Fruit fly (Drosophila melanogaster) whole organism, embryonic: ENCODE measurements around the gene CG5853.

ENCODE experiments used
- Adf1 ChIP-seq: fragments of 200-800 bp; sonication (Bioruptor generic); IDR thresholded peaks from 2 replicates; pipeline ENCODE4 v1.3.6; 2022; ENCODE audit warnings: missing biosample characterization, missing genetic modification characterization
- Awh ChIP-seq: fragments of 200-800 bp; sonication (Bioruptor generic); IDR thresholded peaks from 2 replicates; pipeline ENCODE4, ENCODE4 v1.3.6; 2022; ENCODE audit warnings: missing biosample characterization, missing genetic modification characterization
- CG11456 ChIP-seq: fragments of 200-800 bp; sonication (Bioruptor generic); IDR thresholded peaks from 3 replicates; pipeline ENCODE4 v1.3.6; 2022; ENCODE audit warnings: missing biosample characterization, missing genetic modification characterization
- CG12104 ChIP-seq: fragments of 200-800 bp; sonication (Bioruptor generic); optimal IDR thresholded peaks from 3 replicates; lab custom pipeline; 2016; ENCODE audit warnings: missing biosample characterization, missing genetic modification characterization
- CG12155 ChIP-seq: fragments of 200-800 bp; sonication (Bioruptor generic); optimal IDR thresholded peaks from 3 replicates; lab custom pipeline; 2016; ENCODE audit warnings: missing biosample characterization, missing genetic modification characterization
- CG13296 ChIP-seq: fragments of 200-800 bp; sonication (Bioruptor generic); optimal IDR thresholded peaks from 3 replicates; lab custom pipeline; 2018; ENCODE audit warnings: missing biosample characterization, mild to moderate bottlenecking, missing genetic modification characterization
- CG13424 ChIP-seq: fragments of 200-800 bp; sonication (Bioruptor generic); optimal IDR thresholded peaks from 2 replicates; lab custom pipeline; 2019; ENCODE audit warnings: missing biosample characterization, mild to moderate bottlenecking, missing genetic modification characterization, moderate library complexity
- CG2199 ChIP-seq: fragments of 200-800 bp; sonication (Bioruptor generic); IDR thresholded peaks from 3 replicates; pipeline ENCODE4 v1.3.6; 2022; ENCODE audit warnings: missing biosample characterization, missing genetic modification characterization
- CG31365 ChIP-seq: fragments of 200-800 bp; sonication (Bioruptor generic); optimal IDR thresholded peaks from 2 replicates; lab custom pipeline; 2018; ENCODE audit warnings: missing biosample characterization, mild to moderate bottlenecking, missing genetic modification characterization
- CG34376 ChIP-seq: fragments of 200-800 bp; sonication (Bioruptor generic); optimal IDR thresholded peaks from 2 replicates; lab custom pipeline; 2018; ENCODE audit warnings: missing biosample characterization, mild to moderate bottlenecking, missing genetic modification characterization
- CG42726 ChIP-seq: fragments of 200-800 bp; sonication (Bioruptor generic); IDR thresholded peaks from 2 replicates; pipeline ENCODE4 v1.3.6; 2022; ENCODE audit warnings: missing biosample characterization, missing genetic modification characterization; ENCODE audit not compliant: partially characterized antibody
- CG6683 ChIP-seq: fragments of 200-800 bp; sonication (Bioruptor generic); optimal IDR thresholded peaks from 2 replicates; lab custom pipeline; 2017; ENCODE audit warnings: missing biosample characterization, mild to moderate bottlenecking, missing genetic modification characterization, missing genetic modification reagents
- CG7745 ChIP-seq: fragments of 200-800 bp; sonication (Bioruptor generic); optimal IDR thresholded peaks from 2 replicates; lab custom pipeline; 2018; ENCODE audit warnings: missing biosample characterization, mild to moderate bottlenecking, missing genetic modification characterization, moderate library complexity
- CG7987 ChIP-seq: fragments of 200-800 bp; sonication (Bioruptor generic); optimal IDR thresholded peaks from 2 replicates; lab custom pipeline; 2018; ENCODE audit warnings: missing biosample characterization, mild to moderate bottlenecking, missing genetic modification characterization, moderate library complexity
- CG8089 ChIP-seq: fragments of 200-800 bp; sonication (Bioruptor generic); optimal IDR thresholded peaks from 3 replicates; lab custom pipeline; 2016; ENCODE audit warnings: missing biosample characterization, missing genetic modification characterization
- CG9797 ChIP-seq: fragments of 200-800 bp; sonication (Bioruptor generic); optimal IDR thresholded peaks from 3 replicates; lab custom pipeline; 2018; ENCODE audit warnings: missing biosample characterization, mild to moderate bottlenecking, missing genetic modification characterization
- CG9932 ChIP-seq: fragments of 200-800 bp; sonication (Bioruptor generic); IDR thresholded peaks from 2 replicates; pipeline ENCODE4 v1.3.6; 2022; ENCODE audit warnings: missing biosample characterization, missing genetic modification characterization
- CrebB ChIP-seq: fragments of 200-800 bp; sonication (Bioruptor generic); optimal IDR thresholded peaks from 3 replicates; lab custom pipeline; 2018; ENCODE audit warnings: missing biosample characterization, mild to moderate bottlenecking, missing genetic modification characterization
- Dbx ChIP-seq: fragments of 200-800 bp; sonication (Bioruptor generic); IDR thresholded peaks from 3 replicates; pipeline ENCODE4 v1.3.6; 2022; ENCODE audit warnings: missing biosample characterization, missing genetic modification characterization
- Dek ChIP-seq: fragments of 200-800 bp; sonication (Bioruptor generic); optimal IDR thresholded peaks from 3 replicates; lab custom pipeline; 2019; ENCODE audit warnings: missing biosample characterization, mild to moderate bottlenecking, missing genetic modification characterization, moderate library complexity
- Dip3 ChIP-seq: fragments of 200-800 bp; sonication (Bioruptor generic); optimal IDR thresholded peaks from 3 replicates; lab custom pipeline; 2016; ENCODE audit warnings: missing biosample characterization, missing genetic modification characterization
- Dref ChIP-seq: fragments of 200-800 bp; sonication (Bioruptor generic); IDR thresholded peaks from 2 replicates; pipeline ENCODE4 v1.3.6; 2022; ENCODE audit warnings: missing biosample characterization, missing genetic modification characterization
- E2f1 ChIP-seq: fragments of 200-800 bp; sonication (Bioruptor generic); IDR thresholded peaks from 2 replicates; pipeline ENCODE4 v1.3.6; 2022; ENCODE audit warnings: missing biosample characterization, missing genetic modification characterization
- Hey ChIP-seq: fragments of 200-800 bp; sonication (Bioruptor generic); optimal IDR thresholded peaks from 3 replicates; lab custom pipeline; 2018; ENCODE audit warnings: missing biosample characterization, mild to moderate bottlenecking, missing genetic modification characterization
- HmgD ChIP-seq: fragments of 200-800 bp; sonication (Bioruptor generic); optimal IDR thresholded peaks from 3 replicates; lab custom pipeline; 2016; ENCODE audit warnings: missing biosample characterization, missing genetic modification characterization
- Mad ChIP-seq: fragments of 200-800 bp; sonication (Bioruptor generic); optimal IDR thresholded peaks from 2 replicates; lab custom pipeline; 2016; ENCODE audit warnings: missing biosample characterization, missing genetic modification characterization
- NC2α ChIP-seq: fragments of 200-800 bp; sonication (Bioruptor generic); optimal IDR thresholded peaks from 2 replicates; lab custom pipeline; 2016; ENCODE audit warnings: missing biosample characterization, missing genetic modification characterization
- NK7.1 ChIP-seq: fragments of 200-800 bp; sonication (Bioruptor generic); optimal IDR thresholded peaks from 3 replicates; lab custom pipeline; 2016; ENCODE audit warnings: missing biosample characterization, missing genetic modification characterization
- Neu2 ChIP-seq: fragments of 200-800 bp; sonication (Bioruptor generic); optimal IDR thresholded peaks from 3 replicates; lab custom pipeline; 2016; ENCODE audit warnings: missing biosample characterization, missing genetic modification characterization, borderline replicate concordance
- Oli ChIP-seq: fragments of 200-800 bp; sonication (Bioruptor generic); optimal IDR thresholded peaks from 2 replicates; lab custom pipeline; 2018; ENCODE audit warnings: missing biosample characterization, mild to moderate bottlenecking, missing genetic modification characterization, moderate library complexity
- Poxn ChIP-seq: fragments of 200-800 bp; sonication (Bioruptor generic); IDR thresholded peaks from 2 replicates; pipeline ENCODE4 v1.3.6; 2022; ENCODE audit warnings: missing biosample characterization, missing genetic modification characterization
- Scr ChIP-seq: fragments of 200-800 bp; sonication (Bioruptor generic); IDR thresholded peaks from 2 replicates; pipeline ENCODE4 v1.3.6; 2022; ENCODE audit warnings: missing biosample characterization, missing genetic modification characterization; ENCODE audit not compliant: partially characterized antibody
- Sry-β ChIP-seq: fragments of 200-800 bp; sonication (Bioruptor generic); optimal IDR thresholded peaks from 2 replicates; lab custom pipeline; 2018; ENCODE audit warnings: missing biosample characterization, mild to moderate bottlenecking, missing genetic modification characterization, moderate library complexity
- Taf1 ChIP-seq: fragments of 200-800 bp; sonication (Bioruptor generic); IDR thresholded peaks from 2 replicates; pipeline ENCODE4 v1.3.6; 2022; ENCODE audit warnings: missing biosample characterization, missing genetic modification characterization
- Usf ChIP-seq: fragments of 200-800 bp; sonication (Bioruptor generic); optimal IDR thresholded peaks from 2 replicates; lab custom pipeline; 2017; ENCODE audit warnings: missing genotype, missing biosample characterization, missing genetic modification characterization
- ash1 ChIP-seq: fragments of 200-800 bp; sonication (Bioruptor generic); optimal IDR thresholded peaks from 2 replicates; lab custom pipeline; 2018; ENCODE audit warnings: missing biosample characterization, mild to moderate bottlenecking, missing genetic modification characterization
- bab2 ChIP-seq: fragments of 200-800 bp; sonication (Bioruptor generic); optimal IDR thresholded peaks from 2 replicates; lab custom pipeline; 2016; ENCODE audit warnings: missing biosample characterization, missing genetic modification characterization
- dati ChIP-seq: fragments of 200-800 bp; sonication (Bioruptor generic); IDR thresholded peaks from 2 replicates; pipeline ENCODE4 v1.3.6; 2022; ENCODE audit warnings: missing biosample characterization, missing genetic modification characterization
- disco-r ChIP-seq: fragments of 200-800 bp; sonication (Bioruptor generic); optimal IDR thresholded peaks from 2 replicates; lab custom pipeline; 2016; ENCODE audit warnings: missing biosample characterization, missing genetic modification characterization
- eyg ChIP-seq: fragments of 200-800 bp; sonication (Bioruptor generic); optimal IDR thresholded peaks from 3 replicates; lab custom pipeline; 2016; ENCODE audit warnings: missing biosample characterization, missing genetic modification characterization
- jumu ChIP-seq: fragments of 200-800 bp; sonication (Bioruptor generic); optimal IDR thresholded peaks from 3 replicates; lab custom pipeline; 2016; ENCODE audit warnings: missing biosample characterization, missing genetic modification characterization
- kni ChIP-seq: fragments of 200-800 bp; sonication (Bioruptor generic); optimal IDR thresholded peaks from 3 replicates; lab custom pipeline; 2017; ENCODE audit warnings: mild to moderate bottlenecking, missing biosample characterization, missing genetic modification reagents, missing genetic modification characterization
- mirr ChIP-seq: fragments of 200-800 bp; sonication (Bioruptor generic); optimal IDR thresholded peaks from 3 replicates; lab custom pipeline; 2018; ENCODE audit warnings: missing biosample characterization, mild to moderate bottlenecking, missing genetic modification characterization
- nerfin-1 ChIP-seq: fragments of 200-800 bp; sonication (Bioruptor generic); optimal IDR thresholded peaks from 3 replicates; lab custom pipeline; 2019; ENCODE audit warnings: missing biosample characterization, mild to moderate bottlenecking, missing genetic modification characterization, moderate library complexity
- pnt ChIP-seq: fragments of 200-800 bp; sonication (Bioruptor generic); optimal IDR thresholded peaks from 3 replicates; lab custom pipeline; 2016; ENCODE audit warnings: missing biosample characterization, missing genetic modification characterization
- sisA ChIP-seq: fragments of 200-800 bp; sonication (Bioruptor generic); IDR thresholded peaks from 2 replicates; pipeline ENCODE4 v1.3.6; 2022; ENCODE audit warnings: missing biosample characterization, missing genetic modification characterization
- stwl ChIP-seq: fragments of 200-800 bp; sonication (Bioruptor generic); optimal IDR thresholded peaks from 3 replicates; lab custom pipeline; 2018; ENCODE audit warnings: missing biosample characterization, mild to moderate bottlenecking, missing genetic modification characterization, moderate library complexity
- tap ChIP-seq: fragments of 200-800 bp; optimal IDR thresholded peaks from 3 replicates; lab custom pipeline; 2019; ENCODE audit warnings: missing biosample characterization, mild to moderate bottlenecking, missing genetic modification characterization, moderate library complexity
- trh ChIP-seq: fragments of 200-800 bp; sonication (Bioruptor generic); optimal IDR thresholded peaks from 2 replicates; lab custom pipeline; 2016; ENCODE audit warnings: missing biosample characterization, missing genetic modification characterization
- wdn ChIP-seq: fragments of 200-800 bp; sonication (Bioruptor generic); IDR thresholded peaks from 2 replicates; pipeline ENCODE4 v1.3.6; 2022; ENCODE audit warnings: missing biosample characterization, missing genetic modification characterization

CG5853 gene

dm6 chr2L:9986402-9987350 is 39.2 kb upstream of the CG5853 start (continued):
- no peak for TF ChIP-seq Scr (GFP tag; lab: Robert Waterston, UW)
- TF ChIP-seq CG8089 (GFP tag; lab: Kevin White, UChicago): no peak
- TF ChIP-seq E2f1: peak; percentile 46; the same call in 1 of the 2 replicates
- TF ChIP-seq jumu (GFP tag; lab: Kevin White, UChicago): no peak
- no peak for TF ChIP-seq CG13296 (GFP tag; lab: Kevin White, UChicago)
- no peak for TF ChIP-seq stwl (tag; lab: Kevin White, UChicago)
- no peak for TF ChIP-seq eyg (GFP tag; lab: Kevin White, UChicago)
- TF ChIP-seq sisA: peak; percentile 82
- TF ChIP-seq HmgD: no peak
- no peak for TF ChIP-seq Poxn (GFP tag; lab: Robert Waterston, UW)
- TF ChIP-seq Adf1: no peak
- no peak for TF ChIP-seq CG34376 (GFP tag; lab: Kevin White, UChicago)
- no peak for TF ChIP-seq NK7.1 (GFP tag; lab: Kevin White, UChicago)
- TF ChIP-seq Mad (GFP tag; lab: Kevin White, UChicago): no peak
- TF ChIP-seq wdn: no peak
- TF ChIP-seq bab2 (GFP tag; lab: Kevin White, UChicago): peak; percentile 47
- TF ChIP-seq kni: no peak
- TF ChIP-seq CG11456: no peak
- TF ChIP-seq CG12104 (GFP tag; lab: Kevin White, UChicago): no peak
- TF ChIP-seq Oli: peak; percentile 63
- peak; percentile 34 for TF ChIP-seq CG13424 (tag; lab: Kevin White, UChicago)
- no peak for TF ChIP-seq CG7745 (tag; lab: Kevin White, UChicago)
- TF ChIP-seq Taf1: no peak
- TF ChIP-seq Dref: no peak
- no peak for TF ChIP-seq ash1 (GFP tag; lab: Kevin White, UChicago)
- TF ChIP-seq NC2α: no peak
- TF ChIP-seq CG42726 (GFP tag; lab: Robert Waterston, UW): no peak
- no peak for TF ChIP-seq CrebB
- 0 out of 3 replicates have a peak, but pooled peaks have one; percentile 27 for TF ChIP-seq CG2199
- no peak for TF ChIP-seq CG12155 (GFP tag; lab: Kevin White, UChicago)
- TF ChIP-seq, all 482 proteins: peak for 179

DNA sequence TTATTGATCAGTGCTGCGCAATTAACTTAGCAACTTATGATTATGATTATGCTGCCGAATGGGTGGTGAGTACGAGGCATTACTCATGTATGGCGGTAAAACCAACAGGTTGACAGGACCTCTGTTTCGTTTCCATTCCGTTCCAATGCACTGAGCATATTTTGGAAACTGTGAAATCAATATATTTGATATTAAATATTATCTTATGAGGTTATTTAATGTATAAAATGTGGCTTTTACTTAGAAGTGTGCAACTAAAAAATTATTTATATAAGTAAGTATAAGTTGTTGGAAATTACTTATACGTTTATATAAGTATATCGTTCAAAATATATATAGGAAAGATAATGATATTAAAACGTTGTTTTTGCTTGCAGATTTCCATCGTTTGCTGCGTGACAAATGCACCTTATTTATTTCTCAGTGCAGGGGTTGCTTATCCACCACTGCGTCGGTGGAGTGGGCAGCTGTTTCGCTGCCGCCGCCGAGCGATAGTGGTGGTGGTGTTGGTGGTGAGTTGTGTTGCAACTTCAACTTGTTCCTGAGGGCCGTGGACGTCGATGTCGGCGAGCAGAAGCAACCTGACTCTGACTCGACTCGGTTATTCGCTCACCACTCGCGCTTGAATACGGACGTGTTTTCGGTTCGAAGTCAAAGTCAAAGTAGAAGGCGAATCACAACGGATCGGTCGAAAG is 36.8 kb upstream of the CG5853 start, which contains the start of gene bib:
Gene bib, plus strand, starts transcription at position 568 of the 695 bp plus-strand sequence.
- TF ChIP-seq Neu2 (GFP tag; lab: Kevin White, UChicago) (no peak), trh (GFP tag; lab: Kevin White, UChicago) (peak; percentile 32), Sry-β (peak; percentile 85), CG7987 (GFP tag; lab: Kevin White, UChicago) (no peak), dati (GFP tag; lab: Robert Waterston, UW) (no peak), Dek (tag; lab: Kevin White, UChicago) (peak; percentile 59), Hey (tag; lab: Kevin White, UChicago) (no peak), tap (tag; lab: Kevin White, UChicago) (peak; percentile 73), CG9932 (GFP tag; lab: Robert Waterston, UW) (no peak), Dbx (GFP tag; lab: Robert Waterston, UW) (0 out of 3 replicates have a peak, but pooled peaks have one; percentile 19), CG6683 (peak; percentile 65), pnt (peak; percentile 28), Awh (GFP tag; lab: Robert Waterston, UW) (peak; percentile 56; the same call in 1 of the 2 replicates), mirr (GFP tag; lab: Kevin White, UChicago) (peak; percentile 9), CG9797 (GFP tag; lab: Kevin White, UChicago) (peak; percentile 32), nerfin-1 (tag; lab: Kevin White, UChicago) (peak; percentile 77), Dip3 (GFP tag; lab: Kevin White, UChicago) (no peak), Usf (GFP tag; lab: Kevin White, UChicago) (peak; percentile 66), CG31365 (no peak), disco-r (GFP tag; lab: Kevin White, UChicago) (no peak)
